Fruit fly (Drosophila melanogaster) whole organism, embryonic: Measurements from ENCODE around the gene fwd.

Source experiments
- ATbp ChIP-seq: fragments of 200-800 bp; sonication (Bioruptor generic); optimal IDR thresholded peaks from 2 replicates; lab custom pipeline; 2017; ENCODE audit warnings: missing biosample characterization, mild to moderate bottlenecking, missing genetic modification characterization, missing genetic modification reagents
- Adf1 ChIP-seq: fragments of 200-800 bp; sonication (Bioruptor generic); IDR thresholded peaks from 2 replicates; pipeline ENCODE4 v1.3.6; 2022; ENCODE audit warnings: missing biosample characterization, missing genetic modification characterization
- Aef1 ChIP-seq: fragments of 200-800 bp; sonication (Bioruptor generic); IDR thresholded peaks from 3 replicates; pipeline ENCODE4 v1.3.6; 2022; ENCODE audit warnings: missing biosample characterization, missing genetic modification characterization
- CG10209 ChIP-seq: fragments of 200-800 bp; sonication (Bioruptor generic); optimal IDR thresholded peaks from 3 replicates; lab custom pipeline; 2017; ENCODE audit warnings: missing biosample characterization, mild to moderate bottlenecking, missing genetic modification characterization, missing genetic modification reagents
- CG10543 ChIP-seq: fragments of 200-800 bp; sonication (Bioruptor generic); optimal IDR thresholded peaks from 3 replicates; lab custom pipeline; 2017; ENCODE audit warnings: missing biosample characterization, mild to moderate bottlenecking, missing genetic modification characterization, moderate library complexity
- CG11456 ChIP-seq: fragments of 200-800 bp; sonication (Bioruptor generic); IDR thresholded peaks from 3 replicates; pipeline ENCODE4 v1.3.6; 2022; ENCODE audit warnings: missing biosample characterization, missing genetic modification characterization
- CG11723 ChIP-seq: fragments of 200-800 bp; sonication (Bioruptor generic); optimal IDR thresholded peaks from 2 replicates; lab custom pipeline; 2017; ENCODE audit warnings: missing biosample characterization, mild to moderate bottlenecking, missing genetic modification characterization
- CG12744 ChIP-seq: fragments of 200-800 bp; sonication (Bioruptor generic); optimal IDR thresholded peaks from 2 replicates; lab custom pipeline; 2016; ENCODE audit warnings: missing biosample characterization, missing genetic modification characterization
- CG14710 ChIP-seq: fragments of 200-800 bp; sonication (Bioruptor generic); optimal IDR thresholded peaks from 3 replicates; lab custom pipeline; 2019; ENCODE audit warnings: missing biosample characterization, mild to moderate bottlenecking, missing genetic modification characterization, moderate library complexity
- CG15269 ChIP-seq: fragments of 200-800 bp; sonication (Bioruptor generic); optimal IDR thresholded peaks from 2 replicates; lab custom pipeline; 2018; ENCODE audit warnings: missing biosample characterization, mild to moderate bottlenecking, missing genetic modification characterization, moderate library complexity
- CG15514 ChIP-seq: fragments of 200-800 bp; sonication (Bioruptor generic); optimal IDR thresholded peaks from 3 replicates; lab custom pipeline; 2017; ENCODE audit warnings: missing biosample characterization, missing genetic modification characterization, mild to moderate bottlenecking, moderate library complexity, missing genetic modification reagents
- CG2116 ChIP-seq: fragments of 200-800 bp; sonication (Bioruptor generic); optimal IDR thresholded peaks from 3 replicates; lab custom pipeline; 2018; ENCODE audit warnings: missing biosample characterization, mild to moderate bottlenecking, missing genetic modification characterization
- CG32532 ChIP-seq: fragments of 200-800 bp; sonication (Bioruptor generic); IDR thresholded peaks from 2 replicates; pipeline ENCODE4 v1.3.6; 2022; ENCODE audit warnings: missing biosample characterization, missing genetic modification characterization
- CG6254 ChIP-seq: fragments of 200-800 bp; sonication (Bioruptor generic); optimal IDR thresholded peaks from 3 replicates; lab custom pipeline; 2017; ENCODE audit warnings: mild to moderate bottlenecking, missing biosample characterization, missing genetic modification reagents, missing genetic modification characterization
- CG7928 ChIP-seq: fragments of 200-800 bp; sonication (Bioruptor generic); optimal IDR thresholded peaks from 2 replicates; lab custom pipeline; 2017; ENCODE audit warnings: missing biosample characterization, mild to moderate bottlenecking, missing genetic modification characterization
- CG8089 ChIP-seq: fragments of 200-800 bp; sonication (Bioruptor generic); optimal IDR thresholded peaks from 3 replicates; lab custom pipeline; 2016; ENCODE audit warnings: missing biosample characterization, missing genetic modification characterization
- CG9817 ChIP-seq: fragments of 200-800 bp; sonication (Bioruptor generic); optimal IDR thresholded peaks from 2 replicates; lab custom pipeline; 2018; ENCODE audit warnings: missing biosample characterization, mild to moderate bottlenecking, missing genetic modification characterization, moderate library complexity
- Deaf1 ChIP-seq: fragments of 200-800 bp; optimal IDR thresholded peaks from 3 replicates; lab custom pipeline; 2019; ENCODE audit warnings: missing biosample characterization, mild to moderate bottlenecking, missing genetic modification characterization, moderate library complexity
- Ets97D ChIP-seq: fragments of 200-800 bp; sonication (Bioruptor generic); optimal IDR thresholded peaks from 3 replicates; lab custom pipeline; 2016; ENCODE audit warnings: missing biosample characterization, missing genetic modification characterization
- Fer3 ChIP-seq: fragments of 200-800 bp; sonication (Bioruptor generic); optimal IDR thresholded peaks from 2 replicates; lab custom pipeline; 2018; ENCODE audit warnings: missing biosample characterization, mild to moderate bottlenecking, missing genetic modification characterization, moderate library complexity
- MBD-R2 ChIP-seq: fragments of 200-800 bp; sonication (Bioruptor generic); IDR thresholded peaks from 2 replicates; pipeline ENCODE4 v1.3.6; 2022; ENCODE audit warnings: missing biosample characterization, missing genetic modification characterization
- Nf-YC ChIP-seq: fragments of 200-800 bp; optimal IDR thresholded peaks from 3 replicates; lab custom pipeline; 2019; ENCODE audit warnings: missing biosample characterization, mild to moderate bottlenecking, missing genetic modification characterization, moderate library complexity
- NfI ChIP-seq: fragments of 200-800 bp; sonication (Bioruptor generic); optimal IDR thresholded peaks from 3 replicates; lab custom pipeline; 2018; ENCODE audit warnings: missing biosample characterization, mild to moderate bottlenecking, missing genetic modification characterization, moderate library complexity
- Ravus ChIP-seq: fragments of 200-800 bp; sonication (Bioruptor generic); IDR thresholded peaks from 2 replicates; pipeline ENCODE4 v1.3.6; 2022; ENCODE audit warnings: missing biosample characterization, missing genetic modification characterization
- Scr ChIP-seq: fragments of 200-800 bp; sonication (Bioruptor generic); IDR thresholded peaks from 2 replicates; pipeline ENCODE4 v1.3.6; 2022; ENCODE audit warnings: missing biosample characterization, missing genetic modification characterization; ENCODE audit not compliant: partially characterized antibody
- Sox102F ChIP-seq: fragments of 200-800 bp; sonication (Bioruptor generic); optimal IDR thresholded peaks from 2 replicates; lab custom pipeline; 2018; ENCODE audit warnings: missing biosample characterization, mild to moderate bottlenecking, missing genetic modification characterization, moderate library complexity
- Stat92E ChIP-seq, 3 experiments: fragments of >200 bp in 2 of 3; fragments of 200-800 bp in 1 of 3; sonication (Bioruptor generic) in 1 of 3; optimal IDR thresholded peaks; 2 replicates each; lab custom pipeline; 2017 to 2019; ENCODE audit warnings: missing biosample characterization in 3 of 3, missing genetic modification characterization in 3 of 3, mild to moderate bottlenecking in 1 of 3, moderate library complexity in 1 of 3
- Trl ChIP-seq, 3 experiments: fragments of >200 bp in 2 of 3; fragments of 200-800 bp in 1 of 3; sonication (Bioruptor generic) in 1 of 3; optimal IDR thresholded peaks; 2 replicates in 1 of 3; 3 replicates in 2 of 3; lab custom pipeline; 2016 to 2017; ENCODE audit warnings: missing biosample characterization in 1 of 3, missing genetic modification characterization in 1 of 3
- amos ChIP-seq: fragments of 200-800 bp; sonication (Bioruptor generic); IDR thresholded peaks from 2 replicates; pipeline ENCODE4 v1.3.6; 2022; ENCODE audit warnings: missing biosample characterization, missing genetic modification characterization; ENCODE audit not compliant: partially characterized antibody
- chm ChIP-seq: fragments of 200-800 bp; sonication (Bioruptor generic); IDR thresholded peaks from 2 replicates; pipeline ENCODE4 v1.3.6; 2022; ENCODE audit warnings: missing biosample characterization, missing genetic modification characterization
- crp ChIP-seq, 2 experiments: fragments of 200-800 bp; sonication (Bioruptor generic); optimal IDR thresholded peaks; 2 replicates in 1 of 2; 3 replicates in 1 of 2; lab custom pipeline; 2017; ENCODE audit warnings: missing biosample characterization in 2 of 2, missing genetic modification characterization in 2 of 2, mild to moderate bottlenecking in 1 of 2, moderate library complexity in 1 of 2
- exex ChIP-seq: fragments of 200-800 bp; sonication (Bioruptor generic); optimal IDR thresholded peaks from 4 replicates; lab custom pipeline; 2018; ENCODE audit warnings: missing biosample characterization, mild to moderate bottlenecking, missing genetic modification characterization, moderate library complexity
- hbn ChIP-seq: fragments of 200-800 bp; sonication (Bioruptor generic); IDR thresholded peaks from 2 replicates; pipeline ENCODE4 v1.3.6; 2022; ENCODE audit warnings: missing biosample characterization, missing genetic modification characterization; ENCODE audit not compliant: partially characterized antibody
- ken ChIP-seq: fragments of 200-800 bp; sonication (Bioruptor generic); IDR thresholded peaks from 3 replicates; pipeline ENCODE4 v1.3.6; 2022; ENCODE audit warnings: missing biosample characterization, missing genetic modification characterization
- lmd ChIP-seq: fragments of 200-800 bp; sonication (Bioruptor generic); IDR thresholded peaks from 2 replicates; pipeline ENCODE4 v1.3.6; 2022; ENCODE audit warnings: missing biosample characterization, missing genetic modification characterization
- luna ChIP-seq: fragments of 200-800 bp; sonication (Bioruptor generic); optimal IDR thresholded peaks from 2 replicates; lab custom pipeline; 2016; ENCODE audit warnings: missing biosample characterization, missing genetic modification characterization
- nau ChIP-seq: fragments of 200-800 bp; sonication (Bioruptor generic); optimal IDR thresholded peaks from 3 replicates; lab custom pipeline; 2017; ENCODE audit warnings: missing biosample characterization, mild to moderate bottlenecking, missing genetic modification characterization, missing genetic modification reagents
- nerfin-1 ChIP-seq: fragments of 200-800 bp; sonication (Bioruptor generic); optimal IDR thresholded peaks from 3 replicates; lab custom pipeline; 2019; ENCODE audit warnings: missing biosample characterization, mild to moderate bottlenecking, missing genetic modification characterization, moderate library complexity
- nerfin-2 ChIP-seq: fragments of 200-800 bp; sonication (Bioruptor generic); IDR thresholded peaks from 2 replicates; pipeline ENCODE4 v1.3.6; 2022; ENCODE audit warnings: missing biosample characterization, missing genetic modification characterization; ENCODE audit not compliant: partially characterized antibody
- row ChIP-seq: fragments of 200-800 bp; sonication (Bioruptor generic); IDR thresholded peaks from 3 replicates; pipeline ENCODE4 v1.3.6; 2022; ENCODE audit warnings: missing biosample characterization, missing genetic modification characterization
- sima ChIP-seq: fragments of 200-800 bp; sonication (Bioruptor generic); optimal IDR thresholded peaks from 2 replicates; lab custom pipeline; 2016; ENCODE audit warnings: missing biosample characterization, missing genetic modification characterization
- slbo ChIP-seq: fragments of 200-800 bp; sonication (Bioruptor generic); IDR thresholded peaks from 2 replicates; pipeline ENCODE4 v1.3.6; 2022; ENCODE audit warnings: missing biosample characterization, missing genetic modification characterization
- so ChIP-seq: fragments of 200-800 bp; sonication (Bioruptor generic); IDR thresholded peaks from 3 replicates; pipeline ENCODE4 v1.3.6; 2022; ENCODE audit warnings: missing biosample characterization, missing genetic modification characterization
- sr ChIP-seq: fragments of 200-800 bp; sonication (Bioruptor generic); IDR thresholded peaks from 3 replicates; pipeline ENCODE4 v1.3.6; 2022; ENCODE audit warnings: missing biosample characterization, missing genetic modification characterization
- sug ChIP-seq: fragments of 200-800 bp; optimal IDR thresholded peaks from 2 replicates; lab custom pipeline; 2019; ENCODE audit warnings: missing biosample characterization, mild to moderate bottlenecking, missing genetic modification characterization, moderate library complexity
- zfh2 ChIP-seq: fragments of 200-800 bp; sonication (Bioruptor generic); optimal IDR thresholded peaks from 2 replicates; lab custom pipeline; 2016; ENCODE audit warnings: missing biosample characterization, missing genetic modification characterization

fwd gene

dm6 chr3L:331842-332802, 12.4 kb upstream of the fwd start, which contains the start of gene mthl9 (continued):
- TF ChIP-seq CG32532 (GFP tag; lab: Robert Waterston, UW) (peak; percentile 34; the same call in 1 of the 2 replicates), Aef1 (GFP tag; lab: Robert Waterston, UW) (no peak), nau (GFP tag; lab: Kevin White, UChicago) (peak; percentile 45), Nf-YC (tag; lab: Kevin White, UChicago) (peak; percentile 2), so (GFP tag; lab: Robert Waterston, UW) (peak; percentile 74; the same call in 2 of the 3 replicates), exex (tag; lab: Kevin White, UChicago) (peak; percentile 58), Trl (optimal IDR thresholded peaks at IDR 0.05; lab: Kevin White, UChicago) (peak in 1 of 2 experiments; percentile 75), Trl (GFP tag; optimal IDR thresholded peaks at IDR 0.05; lab: Kevin White, UChicago) (peak; percentile 41), hbn (GFP tag; lab: Robert Waterston, UW) (peak; percentile 49; the same call in 1 of the 2 replicates), luna (GFP tag; lab: Kevin White, UChicago) (no peak), Scr (0 out of 2 replicates have a peak, but pooled peaks have one; percentile 24), MBD-R2 (peak; percentile 7; the same call in 1 of the 2 replicates), CG7928 (GFP tag; lab: Kevin White, UChicago) (no peak), nerfin-2 (GFP tag; lab: Robert Waterston, UW) (no peak), nerfin-1 (no peak), row (GFP tag; lab: Robert Waterston, UW) (0 out of 3 replicates have a peak, but pooled peaks have one; percentile 37), Fer3 (peak; percentile 8), CG12744 (GFP tag; lab: Kevin White, UChicago) (no peak), Sox102F (GFP tag; lab: Kevin White, UChicago) (no peak), ken (GFP tag; lab: Robert Waterston, UW) (0 out of 3 replicates have a peak, but pooled peaks have one; percentile 25), amos (GFP tag; lab: Robert Waterston, UW) (peak; percentile 10; the same call in 1 of the 2 replicates), sug (peak; percentile 90), CG11723 (no peak), CG6254 (GFP tag; lab: Kevin White, UChicago) (no peak), CG15514 (GFP tag; lab: Kevin White, UChicago) (peak; percentile 77), sr (no peak), NfI (GFP tag; lab: Kevin White, UChicago) (peak; percentile 8), CG10543 (GFP tag; lab: Kevin White, UChicago) (peak; percentile 94), ATbp (GFP tag; lab: Kevin White, UChicago) (no peak), CG10209 (no peak), Ravus (GFP tag; lab: Robert Waterston, UW) (no peak), lmd (GFP tag; lab: Robert Waterston, UW) (no peak; the same call in 1 of the 2 replicates), crp (GFP tag; optimal IDR thresholded peaks at IDR 0.05; lab: Kevin White, UChicago) (peak in 1 of 2 experiments; percentile 35), CG2116 (GFP tag; lab: Kevin White, UChicago) (peak; percentile 1), zfh2 (GFP tag; lab: Kevin White, UChicago) (peak; percentile 3), Stat92E (GFP tag; optimal IDR thresholded peaks at IDR 0.05; lab: Kevin White, UChicago) (no peak), Adf1 (GFP tag; lab: Robert Waterston, UW) (peak; percentile 46; the same call in 1 of the 2 replicates), CG15269 (tag; lab: Kevin White, UChicago) (peak; percentile 82), Deaf1 (peak; percentile 53), CG14710 (tag; lab: Kevin White, UChicago) (peak; percentile 0), sima (no peak), Ets97D (GFP tag; lab: Kevin White, UChicago) (peak; percentile 1), CG11456 (GFP tag; lab: Robert Waterston, UW) (no peak), chm (GFP tag; lab: Robert Waterston, UW) (peak; percentile 36; the same call in 1 of the 2 replicates), slbo (GFP tag; lab: Robert Waterston, UW) (peak; percentile 36; the same call in 1 of the 2 replicates), CG8089 (GFP tag; lab: Kevin White, UChicago) (no peak), CG9817 (tag; lab: Kevin White, UChicago) (no peak)
